Worm (Caenorhabditis elegans) whole organism, L2 larva: ENCODE results near the gene gcsh-1.

Experiments
- ceh-16 ChIP-seq: fragments of 150-350 bp; optimal IDR thresholded peaks from 2 replicates; lab custom pipeline; 2014; ENCODE audit warnings: missing biosample characterization, missing genetic modification characterization
- ztf-11 ChIP-seq: sonication (generic microtip); optimal IDR thresholded peaks from 2 replicates; lab custom pipeline; 2017; ENCODE audit warnings: missing biosample characterization, missing genetic modification characterization

DNA sequence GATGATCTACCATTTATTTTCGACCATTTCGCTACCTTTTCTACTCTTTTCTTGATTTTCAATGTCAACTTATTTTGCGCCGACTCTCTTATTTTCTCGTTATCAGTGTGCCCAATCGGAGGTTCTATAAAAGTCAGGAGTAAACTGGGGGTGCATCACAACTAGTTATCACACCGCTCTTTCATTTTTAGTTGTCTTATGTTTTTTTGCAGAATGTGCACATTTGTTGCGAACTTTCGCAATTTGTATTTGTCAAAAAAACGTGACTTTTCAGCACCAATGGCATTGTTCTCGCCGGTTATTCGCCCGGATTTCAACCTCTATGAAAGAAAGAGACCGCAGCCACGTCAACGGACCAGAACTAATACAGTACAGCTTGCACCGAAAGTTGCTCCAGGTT is 22.8 kb upstream of the gcsh-1 start:
- no peak for TF ChIP-seq ztf-11 (tag; lab: Kevin White, UChicago)
- no peak for TF ChIP-seq ceh-16
